Worm (Caenorhabditis elegans): ENCODE measurements around the gene srd-66.

DNA sequence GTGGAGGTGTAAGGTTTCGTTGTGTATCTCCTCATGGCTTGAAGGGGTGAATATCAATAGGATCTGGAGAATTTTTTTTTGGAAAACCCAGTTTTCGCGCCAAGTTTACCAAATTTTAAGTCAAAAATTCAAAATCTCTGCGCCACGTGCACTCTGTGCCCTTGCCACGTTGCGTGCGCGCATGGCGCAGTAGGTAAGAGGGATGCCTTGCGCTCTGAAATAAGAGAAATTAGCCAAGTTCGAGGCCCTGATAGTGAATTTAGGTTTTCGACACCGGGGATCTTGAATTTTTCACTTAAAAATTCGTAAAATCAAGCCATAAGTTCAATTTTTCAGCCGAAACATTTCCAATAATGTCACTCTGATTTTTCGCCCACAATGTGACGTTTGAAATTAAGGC lies 980 bp downstream of the srd-66 start:
- TF ChIP-seq ztf-23 (GFP tag; IDR thresholded peaks at IDR 0.05) (no peak), tab-1 (GFP tag; IDR thresholded peaks at IDR 0.05) (no peak), T22C8.4 (GFP tag; IDR thresholded peaks at IDR 0.05) (no peak), flt-1 (GFP tag; IDR thresholded peaks at IDR 0.05) (no peak), klf-2 (GFP tag; conservative IDR thresholded peaks at IDR 0.05) (no peak), ref-1 (GFP tag; conservative IDR thresholded peaks at IDR 0.05) (no peak), ztf-29 (GFP tag; IDR thresholded peaks at IDR 0.05) (no peak)
